Worm (Caenorhabditis elegans) whole organism, mixed stage, embryonic: Measurements from ENCODE around the gene col-125.

ENCODE experiments used
- blmp-1 ChIP-seq: fragments of 150-350 bp; optimal IDR thresholded peaks from 2 replicates; lab custom pipeline; 2014; ENCODE audit warnings: missing biosample characterization, missing genetic modification characterization
- flh-1 ChIP-seq: fragments of 200-800 bp; sonication (Bioruptor generic); optimal IDR thresholded peaks from 2 replicates; lab custom pipeline; 2018; ENCODE audit warnings: mild to moderate bottlenecking, missing genetic modification characterization, moderate library complexity, missing compliant biosample characterization
- lin-13 ChIP-seq: fragments of 150-350 bp; optimal IDR thresholded peaks from 2 replicates; lab custom pipeline; 2014; ENCODE audit warnings: missing biosample characterization, missing genetic modification characterization
- mls-2 ChIP-seq: sonication (generic microtip); optimal IDR thresholded peaks from 2 replicates; lab custom pipeline; 2016; ENCODE audit warnings: mild to moderate bottlenecking, missing genetic modification characterization, moderate library complexity, missing compliant biosample characterization
- nhr-237 ChIP-seq: fragments of 150-350 bp; optimal IDR thresholded peaks from 2 replicates; lab custom pipeline; 2014; ENCODE audit warnings: missing biosample characterization, missing genetic modification characterization
- pha-4 ChIP-seq: fragments of 150-350 bp; optimal IDR thresholded peaks from 2 replicates; lab custom pipeline; 2018; ENCODE audit warnings: missing biosample characterization, missing genetic modification reagents, missing genetic modification characterization
- snpc-4 ChIP-seq: fragments of 150-350 bp; optimal IDR thresholded peaks from 2 replicates; lab custom pipeline; 2014; ENCODE audit warnings: missing biosample characterization, missing genetic modification characterization
- sptf-1 ChIP-seq: sonication (generic microtip); optimal IDR thresholded peaks from 2 replicates; lab custom pipeline; 2017; ENCODE audit warnings: mild to moderate bottlenecking, missing genetic modification characterization, moderate library complexity, missing compliant biosample characterization
- unc-62 ChIP-seq: fragments of 150-350 bp; optimal IDR thresholded peaks from 2 replicates; lab custom pipeline; 2014; ENCODE audit warnings: missing biosample characterization, missing genetic modification reagents, missing genetic modification characterization
- ztf-11 ChIP-seq: fragments of 150-350 bp; optimal IDR thresholded peaks from 2 replicates; lab custom pipeline; 2014; ENCODE audit warnings: missing biosample characterization, missing genetic modification characterization

DNA sequence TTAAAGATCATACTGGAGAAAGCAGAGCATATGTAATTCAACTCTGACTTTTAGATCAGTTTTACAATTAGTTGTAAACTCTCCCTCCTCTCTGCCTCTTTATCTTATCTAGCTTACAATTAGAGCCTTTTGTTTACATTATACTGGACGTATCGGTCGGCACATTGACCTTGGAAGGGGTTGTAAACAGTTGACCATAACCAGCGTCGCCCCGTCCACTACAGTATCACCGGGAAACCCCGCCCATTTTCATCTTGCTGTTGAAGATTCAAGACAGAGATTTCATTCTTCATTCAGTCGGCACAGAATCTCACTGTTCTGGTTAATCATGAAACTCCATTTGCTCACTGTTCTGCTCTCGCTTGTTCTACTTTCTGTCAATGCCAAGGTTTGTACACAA lies 38.6 kb upstream of the col-125 start, which contains the start of gene sdz-27:
- TF ChIP-seq sptf-1 (tag; lab: Kevin White, UChicago) = no peak
- no peak for TF ChIP-seq mls-2 (tag; lab: Kevin White, UChicago)
- no peak for TF ChIP-seq unc-62 (GFP tag; lab: Kevin White, UChicago)
- no peak for TF ChIP-seq lin-13
- no peak for TF ChIP-seq blmp-1 (tag; lab: Kevin White, UChicago)
- TF ChIP-seq ztf-11 = no peak
- TF ChIP-seq pha-4 (tag; lab: Kevin White, UChicago) = no peak
- TF ChIP-seq flh-1 (GFP tag; lab: Kevin White, UChicago) = no peak
- no peak for TF ChIP-seq nhr-237
- no peak for TF ChIP-seq snpc-4 (tag; lab: Kevin White, UChicago)
